Fruit fly (Drosophila melanogaster) whole organism, prepupa: Measurements from ENCODE around the gene CkIIbeta.

Source experiments
- CG31627 ChIP-seq: fragments of 200-800 bp; sonication (Bioruptor generic); optimal IDR thresholded peaks from 3 replicates; lab custom pipeline; 2016; ENCODE audit warnings: missing biosample characterization, missing genetic modification characterization
- CG32006 ChIP-seq: fragments of 200-800 bp; sonication (Bioruptor generic); optimal IDR thresholded peaks from 3 replicates; lab custom pipeline; 2017; ENCODE audit warnings: missing biosample characterization, mild to moderate bottlenecking, missing genetic modification characterization
- CG4318 ChIP-seq: fragments of 200-800 bp; sonication (Bioruptor generic); optimal IDR thresholded peaks from 3 replicates; lab custom pipeline; 2017; ENCODE audit warnings: missing biosample characterization, mild to moderate bottlenecking, missing genetic modification characterization
- CG6854 ChIP-seq: fragments of 200-800 bp; sonication (Bioruptor generic); optimal IDR thresholded peaks from 2 replicates; lab custom pipeline; 2017; ENCODE audit warnings: missing biosample characterization, mild to moderate bottlenecking, missing genetic modification characterization
- CG8632 ChIP-seq: fragments of 200-800 bp; sonication (Bioruptor generic); optimal IDR thresholded peaks from 3 replicates; lab custom pipeline; 2016; ENCODE audit warnings: missing biosample characterization, missing genetic modification characterization
- CG9139 ChIP-seq: fragments of 200-800 bp; sonication (Bioruptor generic); optimal IDR thresholded peaks from 3 replicates; lab custom pipeline; 2017; ENCODE audit warnings: missing biosample characterization, mild to moderate bottlenecking, missing genetic modification characterization
- Eip75B ChIP-seq: fragments of 200-800 bp; sonication (Bioruptor generic); optimal IDR thresholded peaks from 3 replicates; lab custom pipeline; 2016; ENCODE audit warnings: missing biosample characterization, missing genetic modification characterization
- Ets96B ChIP-seq: fragments of 200-800 bp; optimal IDR thresholded peaks from 2 replicates; lab custom pipeline; 2019; ENCODE audit warnings: missing biosample characterization, mild to moderate bottlenecking, missing genetic modification characterization, moderate library complexity
- Smox ChIP-seq: fragments of 200-800 bp; sonication (Bioruptor generic); optimal IDR thresholded peaks from 3 replicates; lab custom pipeline; 2016; ENCODE audit warnings: missing biosample characterization, missing genetic modification characterization
- cyc ChIP-seq: fragments of 200-800 bp; sonication (Bioruptor generic); optimal IDR thresholded peaks from 3 replicates; lab custom pipeline; 2016; ENCODE audit warnings: missing biosample characterization, missing genetic modification characterization
- fd59A ChIP-seq: fragments of 200-800 bp; sonication (Bioruptor generic); optimal IDR thresholded peaks from 2 replicates; lab custom pipeline; 2017; ENCODE audit warnings: missing biosample characterization, mild to moderate bottlenecking, missing genetic modification characterization, missing genetic modification reagents
- lz ChIP-seq: fragments of 200-800 bp; sonication (Bioruptor generic); optimal IDR thresholded peaks from 3 replicates; lab custom pipeline; 2016; ENCODE audit warnings: missing biosample characterization, missing genetic modification characterization
- topi ChIP-seq: fragments of 200-800 bp; sonication (Bioruptor generic); optimal IDR thresholded peaks from 3 replicates; lab custom pipeline; 2016; ENCODE audit warnings: missing biosample characterization, missing genetic modification characterization

dm6 chrX:11799931-11800330 lies 7.6 kb downstream of the CkIIbeta start:
- TF ChIP-seq Eip75B: no peak
- no peak for TF ChIP-seq cyc (GFP tag; lab: Kevin White, UChicago)
- no peak for TF ChIP-seq fd59A
- no peak for TF ChIP-seq Smox (GFP tag; lab: Kevin White, UChicago)
- TF ChIP-seq CG32006: no peak
- TF ChIP-seq CG8632 (GFP tag; lab: Kevin White, UChicago): no peak
- no peak for TF ChIP-seq topi
- no peak for TF ChIP-seq CG9139 (GFP tag; lab: Kevin White, UChicago)
- TF ChIP-seq lz (GFP tag; lab: Kevin White, UChicago): no peak
- no peak for TF ChIP-seq CG31627 (GFP tag; lab: Kevin White, UChicago)
- no peak for TF ChIP-seq CG4318 (GFP tag; lab: Kevin White, UChicago)
- TF ChIP-seq Ets96B (tag; lab: Kevin White, UChicago): no peak
- TF ChIP-seq CG6854 (GFP tag; lab: Kevin White, UChicago): no peak
